Fruit fly (Drosophila melanogaster) whole organism, embryonic: ENCODE data around the gene SCAR.

Experiments
- Adf1 ChIP-seq: fragments of 200-800 bp; sonication (Bioruptor generic); IDR thresholded peaks from 2 replicates; pipeline ENCODE4 v1.3.6; 2022; ENCODE audit warnings: missing biosample characterization, missing genetic modification characterization
- Bteb2 ChIP-seq: fragments of 200-800 bp; sonication (Bioruptor generic); optimal IDR thresholded peaks from 2 replicates; lab custom pipeline; 2016; ENCODE audit warnings: missing biosample characterization, missing genetic modification characterization
- CG1233 ChIP-seq: fragments of 200-800 bp; sonication (Bioruptor generic); optimal IDR thresholded peaks from 4 replicates; lab custom pipeline; 2018; ENCODE audit warnings: missing biosample characterization, mild to moderate bottlenecking, missing genetic modification characterization
- CG12942 ChIP-seq: fragments of 200-800 bp; sonication (Bioruptor generic); optimal IDR thresholded peaks from 3 replicates; lab custom pipeline; 2016; ENCODE audit warnings: missing biosample characterization, missing genetic modification characterization
- CG15011 ChIP-seq: fragments of 200-800 bp; sonication (Bioruptor generic); optimal IDR thresholded peaks from 3 replicates; lab custom pipeline; 2018; ENCODE audit warnings: missing biosample characterization, mild to moderate bottlenecking, missing genetic modification characterization
- CG15514 ChIP-seq: fragments of 200-800 bp; sonication (Bioruptor generic); optimal IDR thresholded peaks from 3 replicates; lab custom pipeline; 2017; ENCODE audit warnings: missing biosample characterization, missing genetic modification characterization, mild to moderate bottlenecking, moderate library complexity, missing genetic modification reagents
- CG17802 ChIP-seq: fragments of 200-800 bp; sonication (Bioruptor generic); optimal IDR thresholded peaks from 2 replicates; lab custom pipeline; 2018; ENCODE audit warnings: missing biosample characterization, mild to moderate bottlenecking, missing genetic modification characterization, moderate library complexity
- CG2116 ChIP-seq: fragments of 200-800 bp; sonication (Bioruptor generic); optimal IDR thresholded peaks from 3 replicates; lab custom pipeline; 2018; ENCODE audit warnings: missing biosample characterization, mild to moderate bottlenecking, missing genetic modification characterization
- CG30403 ChIP-seq: fragments of 200-800 bp; sonication (Bioruptor generic); optimal IDR thresholded peaks from 3 replicates; lab custom pipeline; 2016; ENCODE audit warnings: missing biosample characterization, missing genetic modification characterization
- CG32767 ChIP-seq: fragments of 200-800 bp; sonication (Bioruptor generic); IDR thresholded peaks from 2 replicates; pipeline ENCODE4 v1.3.6; 2022; ENCODE audit warnings: missing biosample characterization, missing genetic modification characterization
- CG34224 ChIP-seq: fragments of 200-800 bp; sonication (Bioruptor generic); IDR thresholded peaks from 3 replicates; pipeline ENCODE4 v1.3.6; 2022; ENCODE audit warnings: missing biosample characterization, missing genetic modification characterization; ENCODE audit not compliant: partially characterized antibody
- CG3726 ChIP-seq: fragments of 200-800 bp; sonication (Bioruptor generic); IDR thresholded peaks from 3 replicates; pipeline ENCODE4, ENCODE4 v1.3.6; 2022; ENCODE audit warnings: missing biosample characterization, missing genetic modification characterization
- CG3995 ChIP-seq: fragments of 200-800 bp; sonication (Bioruptor generic); optimal IDR thresholded peaks from 3 replicates; lab custom pipeline; 2016; ENCODE audit warnings: missing biosample characterization, missing genetic modification characterization
- CG4360 ChIP-seq: fragments of 200-800 bp; sonication (Bioruptor generic); IDR thresholded peaks from 2 replicates; pipeline ENCODE4 v1.3.6; 2022; ENCODE audit warnings: missing biosample characterization, missing genetic modification characterization
- CG4707 ChIP-seq: fragments of 200-800 bp; sonication (Bioruptor generic); optimal IDR thresholded peaks from 2 replicates; lab custom pipeline; 2018; ENCODE audit warnings: missing biosample characterization, mild to moderate bottlenecking, missing genetic modification characterization, moderate library complexity
- CG8290 ChIP-seq, 3 experiments: fragments of 200-800 bp; sonication (Bioruptor generic); optimal IDR thresholded peaks; 2 replicates each; lab custom pipeline; 2016 to 2019; ENCODE audit warnings: missing biosample characterization in 3 of 3, missing genetic modification characterization in 3 of 3, mild to moderate bottlenecking in 2 of 3, moderate library complexity in 1 of 3
- CG8944 ChIP-seq: fragments of 200-800 bp; sonication (Bioruptor generic); optimal IDR thresholded peaks from 3 replicates; lab custom pipeline; 2016; ENCODE audit warnings: missing biosample characterization, missing genetic modification characterization
- CG9609 ChIP-seq: fragments of 200-800 bp; sonication (Bioruptor generic); optimal IDR thresholded peaks from 3 replicates; lab custom pipeline; 2016; ENCODE audit warnings: missing biosample characterization, missing genetic modification characterization
- CkIIα-i1 ChIP-seq: fragments of 200-800 bp; sonication (Bioruptor generic); IDR thresholded peaks from 2 replicates; pipeline ENCODE4 v1.3.6; 2022; ENCODE audit warnings: missing biosample characterization, missing genetic modification characterization
- CoRest ChIP-seq: fragments of 200-800 bp; sonication (Bioruptor generic); optimal IDR thresholded peaks from 3 replicates; lab custom pipeline; 2018; ENCODE audit warnings: missing biosample characterization, mild to moderate bottlenecking, missing genetic modification characterization, moderate library complexity
- Doc3 ChIP-seq: fragments of 200-800 bp; sonication (Bioruptor generic); IDR thresholded peaks from 3 replicates; pipeline ENCODE4 v1.3.6; 2022; ENCODE audit warnings: missing biosample characterization, missing genetic modification characterization; ENCODE audit not compliant: partially characterized antibody
- Dp ChIP-seq: fragments of 200-800 bp; sonication (Bioruptor generic); optimal IDR thresholded peaks from 2 replicates; lab custom pipeline; 2018; ENCODE audit warnings: missing biosample characterization, mild to moderate bottlenecking, missing genetic modification characterization, moderate library complexity
- E2f2 ChIP-seq: fragments of 200-800 bp; sonication (Bioruptor generic); IDR thresholded peaks from 2 replicates; pipeline ENCODE4 v1.3.6; 2022; ENCODE audit warnings: missing biosample characterization, missing genetic modification characterization
- Ets65A ChIP-seq: fragments of 200-800 bp; sonication (Bioruptor generic); peaks from one replicate; lab custom pipeline; 2016; ENCODE audit warnings: missing biosample characterization, missing genetic modification characterization
- H2.0 ChIP-seq: fragments of 200-800 bp; sonication (Bioruptor generic); IDR thresholded peaks from 2 replicates; pipeline ENCODE4 v1.3.6; 2022; ENCODE audit warnings: missing biosample characterization, missing genetic modification characterization
- HLH4C ChIP-seq: fragments of 200-800 bp; sonication (Bioruptor generic); IDR thresholded peaks from 3 replicates; pipeline ENCODE4 v1.3.6; 2022; ENCODE audit warnings: missing biosample characterization, missing genetic modification characterization; ENCODE audit not compliant: partially characterized antibody
- HLH54F ChIP-seq: fragments of 200-800 bp; sonication (Bioruptor generic); optimal IDR thresholded peaks from 3 replicates; lab custom pipeline; 2016; ENCODE audit warnings: missing biosample characterization, missing genetic modification characterization
- HmgD ChIP-seq: fragments of 200-800 bp; sonication (Bioruptor generic); optimal IDR thresholded peaks from 3 replicates; lab custom pipeline; 2016; ENCODE audit warnings: missing biosample characterization, missing genetic modification characterization
- Med ChIP-seq: fragments of 200-800 bp; sonication (Bioruptor generic); peaks from one replicate; lab custom pipeline; 2016; ENCODE audit warnings: missing biosample characterization, missing genetic modification characterization, mild to moderate bottlenecking, inconsistent platforms, moderate library complexity
- Neu2 ChIP-seq: fragments of 200-800 bp; sonication (Bioruptor generic); optimal IDR thresholded peaks from 3 replicates; lab custom pipeline; 2016; ENCODE audit warnings: missing biosample characterization, missing genetic modification characterization, borderline replicate concordance
- Sox102F ChIP-seq: fragments of 200-800 bp; sonication (Bioruptor generic); optimal IDR thresholded peaks from 2 replicates; lab custom pipeline; 2018; ENCODE audit warnings: missing biosample characterization, mild to moderate bottlenecking, missing genetic modification characterization, moderate library complexity
- Stat92E ChIP-seq, 3 experiments: fragments of >200 bp in 2 of 3; fragments of 200-800 bp in 1 of 3; sonication (Bioruptor generic) in 1 of 3; optimal IDR thresholded peaks; 2 replicates each; lab custom pipeline; 2017 to 2019; ENCODE audit warnings: missing biosample characterization in 3 of 3, missing genetic modification characterization in 3 of 3, mild to moderate bottlenecking in 1 of 3, moderate library complexity in 1 of 3
- chinmo ChIP-seq: fragments of 200-800 bp; sonication (Bioruptor generic); IDR thresholded peaks from 4 replicates; pipeline ENCODE4 v1.3.6; 2022; ENCODE audit warnings: missing biosample characterization, missing genetic modification characterization; ENCODE audit not compliant: partially characterized antibody
- chm ChIP-seq: fragments of 200-800 bp; sonication (Bioruptor generic); IDR thresholded peaks from 2 replicates; pipeline ENCODE4 v1.3.6; 2022; ENCODE audit warnings: missing biosample characterization, missing genetic modification characterization
- fd64A ChIP-seq: fragments of 200-800 bp; sonication (Bioruptor generic); optimal IDR thresholded peaks from 3 replicates; lab custom pipeline; 2018; ENCODE audit warnings: missing biosample characterization, mild to moderate bottlenecking, missing genetic modification characterization
- gce ChIP-seq: fragments of 200-800 bp; sonication (Bioruptor generic); IDR thresholded peaks from 3 replicates; pipeline ENCODE4 v1.3.6; 2022; ENCODE audit warnings: missing biosample characterization, missing genetic modification characterization
- gfzf ChIP-seq: fragments of 200-800 bp; sonication (Bioruptor generic); optimal IDR thresholded peaks from 2 replicates; lab custom pipeline; 2016; ENCODE audit warnings: missing biosample characterization, mild to moderate bottlenecking, missing genetic modification characterization, moderate library complexity
- hkb ChIP-seq, 2 experiments: fragments of 200-800 bp in 1 of 2; fragments of >200 bp in 1 of 2; sonication (Bioruptor generic) in 1 of 2; IDR thresholded peaks in 1 of 2; optimal IDR thresholded peaks in 1 of 2; 2 replicates each; pipeline versions ENCODE4 v1.3.6 to Lab custom; 2017 to 2022; ENCODE audit warnings: missing biosample characterization in 1 of 2, missing genetic modification characterization in 1 of 2
- insv ChIP-seq, 2 experiments: fragments of 200-800 bp; sonication (Bioruptor generic); optimal IDR thresholded peaks; 3 replicates each; lab custom pipeline; 2016 to 2018; ENCODE audit warnings: missing biosample characterization in 2 of 2, missing genetic modification characterization in 2 of 2
- inv ChIP-seq: fragments of 200-800 bp; sonication (Bioruptor generic); IDR thresholded peaks from 2 replicates; pipeline ENCODE4 v1.3.6; 2022; ENCODE audit warnings: missing biosample characterization, missing genetic modification characterization; ENCODE audit not compliant: partially characterized antibody
- maf-S ChIP-seq: fragments of 200-800 bp; sonication (Bioruptor generic); optimal IDR thresholded peaks from 2 replicates; lab custom pipeline; 2016; ENCODE audit warnings: missing biosample characterization, missing genetic modification characterization
- p53 ChIP-seq: fragments of 200-800 bp; sonication (Bioruptor generic); optimal IDR thresholded peaks from 2 replicates; lab custom pipeline; 2016; ENCODE audit warnings: missing biosample characterization, missing genetic modification characterization
- psq ChIP-seq: fragments of 200-800 bp; sonication (Bioruptor generic); optimal IDR thresholded peaks from 2 replicates; lab custom pipeline; 2017; ENCODE audit warnings: missing biosample characterization, missing genetic modification characterization
- ranshi ChIP-seq: fragments of 200-800 bp; sonication (Bioruptor generic); IDR thresholded peaks from 2 replicates; pipeline ENCODE4 v1.3.6; 2022; ENCODE audit warnings: missing biosample characterization, missing genetic modification characterization
- sens ChIP-seq: fragments of 200-800 bp; sonication (Bioruptor generic); peaks from one replicate; lab custom pipeline; 2016; ENCODE audit warnings: missing biosample characterization, missing genetic modification characterization
- sna ChIP-seq: fragments of 200-800 bp; sonication (Bioruptor generic); IDR thresholded peaks from 2 replicates; pipeline ENCODE4 v1.3.6; 2022; ENCODE audit warnings: missing biosample characterization, missing genetic modification characterization; ENCODE audit not compliant: partially characterized antibody
- stwl ChIP-seq: fragments of 200-800 bp; sonication (Bioruptor generic); optimal IDR thresholded peaks from 3 replicates; lab custom pipeline; 2018; ENCODE audit warnings: missing biosample characterization, mild to moderate bottlenecking, missing genetic modification characterization, moderate library complexity
- tap ChIP-seq: fragments of 200-800 bp; optimal IDR thresholded peaks from 3 replicates; lab custom pipeline; 2019; ENCODE audit warnings: missing biosample characterization, mild to moderate bottlenecking, missing genetic modification characterization, moderate library complexity
- wdn ChIP-seq: fragments of 200-800 bp; sonication (Bioruptor generic); IDR thresholded peaks from 2 replicates; pipeline ENCODE4 v1.3.6; 2022; ENCODE audit warnings: missing biosample characterization, missing genetic modification characterization
- zfh2 ChIP-seq: fragments of 200-800 bp; sonication (Bioruptor generic); optimal IDR thresholded peaks from 2 replicates; lab custom pipeline; 2016; ENCODE audit warnings: missing biosample characterization, missing genetic modification characterization

SCAR gene

dm6 chr2L:10988026-10988425, 11.5 kb downstream of the SCAR start:
- TF ChIP-seq CG17802 (tag; lab: Kevin White, UChicago) (no peak), Ets65A (peak; percentile 43), E2f2 (GFP tag; lab: Robert Waterston, UW) (peak; percentile 65), maf-S (GFP tag; lab: Kevin White, UChicago) (no peak), CG4360 (GFP tag; lab: Robert Waterston, UW) (no peak), fd64A (GFP tag; lab: Kevin White, UChicago) (no peak), CoRest (tag; lab: Kevin White, UChicago) (no peak), ranshi (no peak), CG15011 (GFP tag; lab: Kevin White, UChicago) (no peak), CkIIα-i1 (no peak), CG12942 (GFP tag; lab: Kevin White, UChicago) (no peak), Stat92E (GFP tag; optimal IDR thresholded peaks at IDR 0.05; lab: Kevin White, UChicago) (no peak), H2.0 (GFP tag; lab: Robert Waterston, UW) (no peak), CG1233 (GFP tag; lab: Kevin White, UChicago) (no peak), insv (GFP tag; optimal IDR thresholded peaks at IDR 0.05; lab: Kevin White, UChicago) (no peak), chinmo (GFP tag; lab: Robert Waterston, UW) (no peak), wdn (GFP tag; lab: Robert Waterston, UW) (no peak), CG8944 (GFP tag; lab: Kevin White, UChicago) (no peak), CG15514 (GFP tag; lab: Kevin White, UChicago) (peak; percentile 83), CG9609 (GFP tag; lab: Kevin White, UChicago) (no peak), Dp (GFP tag; lab: Kevin White, UChicago) (peak; percentile 31), HLH4C (no peak), sens (GFP tag; lab: Kevin White, UChicago) (peak; percentile 29), gce (GFP tag; lab: Robert Waterston, UW) (no peak), sna (GFP tag; lab: Robert Waterston, UW) (no peak), tap (tag; lab: Kevin White, UChicago) (no peak), CG32767 (GFP tag; lab: Robert Waterston, UW) (peak; percentile 78)

DNA sequence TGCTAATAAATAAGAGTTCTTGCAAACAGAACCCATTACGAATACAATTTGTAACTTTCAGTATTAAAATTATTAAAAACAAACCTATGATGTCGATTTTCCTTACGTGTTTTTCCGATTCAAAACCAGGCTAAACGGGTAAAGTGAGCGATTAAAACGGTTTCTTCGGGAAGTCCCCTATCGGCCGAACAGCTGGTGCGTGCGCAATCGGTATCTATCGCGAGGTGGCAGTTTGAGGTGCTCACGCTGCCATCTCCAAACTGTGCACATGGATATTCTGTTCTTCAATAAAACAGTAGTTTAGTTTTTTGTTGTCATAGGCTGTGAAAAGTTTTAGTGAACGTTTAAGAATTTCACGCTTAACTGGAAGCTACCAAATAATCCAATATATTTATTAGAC, 12.6 kb downstream of the SCAR start, which contains the start of gene TTLL4A:
TTLL4A (plus strand) TSS at position 240 of the 400 bp plus-strand sequence.
- TF ChIP-seq psq (no peak), Doc3 (GFP tag; lab: Robert Waterston, UW) (peak; percentile 97), CG8944 (GFP tag; lab: Kevin White, UChicago) (no peak), CG3726 (GFP tag; lab: Robert Waterston, UW) (no peak), Sox102F (GFP tag; lab: Kevin White, UChicago) (no peak), HmgD (no peak), CG34224 (GFP tag; lab: Robert Waterston, UW) (peak; percentile 98), Neu2 (GFP tag; lab: Kevin White, UChicago) (no peak), HLH54F (peak; percentile 22), p53 (GFP tag; lab: Kevin White, UChicago) (no peak), gfzf (GFP tag; lab: Kevin White, UChicago) (peak; percentile 54), inv (peak; percentile 96), Adf1 (GFP tag; lab: Robert Waterston, UW) (peak; percentile 18; the same call in 1 of the 2 replicates), CG30403 (GFP tag; lab: Kevin White, UChicago) (peak; percentile 32), Bteb2 (GFP tag; lab: Kevin White, UChicago) (peak; percentile 10), CG8290 (GFP tag; optimal IDR thresholded peaks at IDR 0.05; lab: Kevin White, UChicago) (peak; percentile 27), CG8290 (tag; optimal IDR thresholded peaks at IDR 0.05; lab: Kevin White, UChicago) (no peak), stwl (tag; lab: Kevin White, UChicago) (peak; percentile 62), zfh2 (GFP tag; lab: Kevin White, UChicago) (peak; percentile 46), CG4707 (GFP tag; lab: Kevin White, UChicago) (no peak), CG2116 (GFP tag; lab: Kevin White, UChicago) (peak; percentile 71), CG3995 (GFP tag; lab: Kevin White, UChicago) (peak; percentile 32), CG17802 (tag; lab: Kevin White, UChicago) (no peak), Med (peak; percentile 89), chm (GFP tag; lab: Robert Waterston, UW) (no peak), hkb (optimal IDR thresholded peaks at IDR 0.05; lab: Kevin White, UChicago) (no peak), hkb (GFP tag; IDR thresholded peaks at IDR 0.05; lab: Robert Waterston, UW) (no peak)
